Worm (Caenorhabditis elegans) whole organism, midembryonic: ENCODE measurements around the gene mbl-1.
A peak's percentile ranks its signal among the peaks of the same experiment; 100 is the strongest.
"Not testable (repeated sequence)": the region's sequence is repeated elsewhere in the genome, so short reads cannot be mapped to it uniquely, and the experiment has no call there.

Experiments
- flt-1 ChIP-seq: fragments of 200-800 bp; sonication (Bioruptor generic); IDR thresholded peaks from 2 replicates; pipeline ENCODE4 v1.3.6; 2022; ENCODE audit warnings: missing genetic modification characterization, missing compliant biosample characterization
- klf-2 ChIP-seq: fragments of 200-800 bp; sonication (Bioruptor generic); conservative IDR thresholded peaks from 2 replicates; pipeline ENCODE4 v1.3.6; 2022; ENCODE audit warnings: missing genetic modification reagents, missing genetic modification characterization, missing compliant biosample characterization
- tab-1 ChIP-seq: fragments of 200-800 bp; sonication (Bioruptor generic); IDR thresholded peaks from 2 replicates; pipeline ENCODE4 v1.3.6; 2022; ENCODE audit warnings: missing genetic modification characterization, missing compliant biosample characterization
- ztf-23 ChIP-seq: fragments of 200-800 bp; sonication (Bioruptor generic); IDR thresholded peaks from 2 replicates; pipeline ENCODE4 v1.3.6; 2022; ENCODE audit warnings: missing genetic modification reagents, missing genetic modification characterization, missing compliant biosample characterization

DNA sequence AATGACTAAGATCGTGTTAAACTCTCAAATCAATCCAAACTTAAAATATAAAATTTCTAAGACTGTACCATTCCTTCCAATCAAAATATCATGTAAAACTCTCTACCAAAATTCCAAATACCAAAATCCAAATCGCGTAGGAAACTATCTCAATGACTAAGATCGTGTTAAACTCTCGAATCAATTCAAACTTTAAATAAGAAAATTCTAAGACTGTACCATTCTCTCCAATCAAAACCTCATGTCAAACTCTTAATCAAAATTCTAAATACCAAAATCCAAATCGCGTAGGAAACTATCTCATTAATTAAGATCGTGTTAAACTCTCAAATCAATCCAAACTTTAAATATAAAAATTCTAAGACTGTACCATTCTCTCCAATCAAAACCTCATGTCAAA, 40.5 kb upstream of the mbl-1 start:
- peak; percentile 68 for TF ChIP-seq flt-1 (GFP tag; lab: Robert Waterston, UW)
- TF ChIP-seq ztf-23 (GFP tag; lab: Robert Waterston, UW); tab-1; klf-2: not testable (repeated sequence)
